Worm (Caenorhabditis elegans) whole organism, early embryonic: ENCODE data around the gene T06C12.11.

Experiments
- B0310.2 ChIP-seq: sonication (generic microtip); optimal IDR thresholded peaks from 2 replicates; lab custom pipeline; 2016; ENCODE audit warnings: mild to moderate bottlenecking, missing genetic modification characterization, missing compliant biosample characterization
- aly-1 ChIP-seq: sonication (generic microtip); optimal IDR thresholded peaks from 2 replicates; lab custom pipeline; 2016; ENCODE audit warnings: missing genetic modification characterization, missing compliant biosample characterization
- ama-1 ChIP-seq: fragments of 150-350 bp; optimal IDR thresholded peaks from 2 replicates; lab custom pipeline; 2014
- ceh-36 ChIP-seq: sonication (generic microtip); optimal IDR thresholded peaks from 2 replicates; lab custom pipeline; 2016; ENCODE audit warnings: missing genetic modification characterization, inconsistent platforms, missing compliant biosample characterization
- ets-7 ChIP-seq: sonication (generic microtip); optimal IDR thresholded peaks from 2 replicates; lab custom pipeline; 2016; ENCODE audit warnings: missing genotype, missing genetic modification characterization, missing compliant biosample characterization
- flt-1 ChIP-seq: fragments of 200-800 bp; sonication (Bioruptor generic); IDR thresholded peaks from 2 replicates; pipeline ENCODE4 v1.3.6; 2022; ENCODE audit warnings: missing genetic modification characterization, missing compliant biosample characterization
- hmbx-1 ChIP-seq: sonication (generic microtip); optimal IDR thresholded peaks from 2 replicates; lab custom pipeline; 2016; ENCODE audit warnings: mild to moderate bottlenecking, missing genetic modification characterization, missing compliant biosample characterization
- hmg-4 ChIP-seq: fragments of 200-800 bp; sonication (Bioruptor generic); optimal IDR thresholded peaks from 2 replicates; lab custom pipeline; 2018; ENCODE audit warnings: mild to moderate bottlenecking, missing genetic modification characterization, missing compliant biosample characterization
- scrt-1 ChIP-seq: fragments of 200-800 bp; sonication (Bioruptor generic); IDR thresholded peaks from 2 replicates; pipeline ENCODE4 v1.3.6; 2022; ENCODE audit warnings: missing genetic modification characterization, missing compliant biosample characterization
- sea-1 ChIP-seq: fragments of 200-800 bp; sonication (Bioruptor generic); conservative IDR thresholded peaks from 2 replicates; pipeline ENCODE4 v1.3.6; 2022; ENCODE audit warnings: missing genetic modification characterization, missing compliant biosample characterization
- tbx-37 ChIP-seq: fragments of 200-800 bp; sonication (Bioruptor generic); conservative IDR thresholded peaks from 2 replicates; pipeline ENCODE4 v1.3.6; 2022; ENCODE audit warnings: missing genetic modification reagents, missing genetic modification characterization, missing compliant biosample characterization
- tra-4 ChIP-seq: sonication (generic microtip); optimal IDR thresholded peaks from 2 replicates; lab custom pipeline; 2017; ENCODE audit warnings: missing genetic modification characterization, missing compliant biosample characterization

DNA sequence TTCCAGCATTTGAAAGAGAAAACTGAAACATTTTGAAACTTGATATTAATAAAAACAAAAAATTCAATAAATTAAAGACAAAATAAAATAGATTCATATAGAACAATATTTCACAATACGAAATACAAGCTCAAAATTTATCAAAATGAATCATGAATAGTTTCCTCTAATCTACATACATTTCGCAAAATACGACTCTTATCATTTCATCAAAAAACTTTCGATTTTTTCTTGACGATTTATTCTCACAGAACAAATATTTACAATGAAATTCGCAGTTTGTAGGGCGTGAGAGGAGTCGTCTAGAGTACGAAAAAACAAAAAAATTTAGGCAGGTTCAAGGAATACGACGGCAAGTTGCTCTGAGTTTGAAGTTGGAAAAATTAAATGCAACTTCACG is 2.7 kb upstream of the T06C12.11 start:
- TF ChIP-seq ets-7 (tag; lab: Kevin White, UChicago) (no peak), scrt-1 (no peak), ama-1 (lab: Kevin White, UChicago) (no peak), hmg-4 (GFP tag; lab: Kevin White, UChicago) (no peak), tbx-37 (GFP tag; lab: Robert Waterston, UW) (no peak), flt-1 (no peak), ceh-36 (tag; lab: Kevin White, UChicago) (no peak), B0310.2 (tag; lab: Kevin White, UChicago) (no peak), hmbx-1 (tag; lab: Kevin White, UChicago) (no peak), tra-4 (tag; lab: Kevin White, UChicago) (no peak), aly-1 (tag; lab: Kevin White, UChicago) (no peak), sea-1 (no peak)
